Fruit fly (Drosophila melanogaster) whole organism, prepupa: ENCODE results near the gene Schip1.

Experiments used
- CG10669 ChIP-seq: fragments of 200-800 bp; sonication (Bioruptor generic); optimal IDR thresholded peaks from 3 replicates; lab custom pipeline; 2018; ENCODE audit warnings: missing biosample characterization, mild to moderate bottlenecking, missing genetic modification characterization, moderate library complexity
- CG3919 ChIP-seq: fragments of 200-800 bp; sonication (Bioruptor generic); optimal IDR thresholded peaks from 3 replicates; lab custom pipeline; 2016; ENCODE audit warnings: missing biosample characterization, missing genetic modification characterization
- CG6276 ChIP-seq: fragments of 200-800 bp; sonication (Bioruptor generic); optimal IDR thresholded peaks from 2 replicates; lab custom pipeline; 2017; ENCODE audit warnings: missing biosample characterization, mild to moderate bottlenecking, missing genetic modification characterization
- CG8119 ChIP-seq: fragments of 200-800 bp; sonication (Bioruptor generic); IDR thresholded peaks from 3 replicates; pipeline ENCODE4 v1.3.6; 2022; ENCODE audit warnings: missing biosample characterization, missing genetic modification characterization
- Eip75B ChIP-seq: fragments of 200-800 bp; sonication (Bioruptor generic); optimal IDR thresholded peaks from 3 replicates; lab custom pipeline; 2016; ENCODE audit warnings: missing biosample characterization, missing genetic modification characterization
- Hr39 ChIP-seq: fragments of 200-800 bp; sonication (Bioruptor generic); optimal IDR thresholded peaks from 2 replicates; lab custom pipeline; 2016; ENCODE audit warnings: missing biosample characterization, missing genetic modification characterization
- Smox ChIP-seq: fragments of 200-800 bp; sonication (Bioruptor generic); optimal IDR thresholded peaks from 3 replicates; lab custom pipeline; 2016; ENCODE audit warnings: missing biosample characterization, missing genetic modification characterization
- dsx ChIP-seq: fragments of 200-800 bp; optimal IDR thresholded peaks from 3 replicates; lab custom pipeline; 2019; ENCODE audit warnings: missing biosample characterization, mild to moderate bottlenecking, missing genetic modification characterization, moderate library complexity; ENCODE audit not compliant: poor library complexity, severe bottlenecking
- esn ChIP-seq: fragments of 200-800 bp; sonication (Bioruptor generic); optimal IDR thresholded peaks from 2 replicates; lab custom pipeline; 2016; ENCODE audit warnings: missing biosample characterization, mild to moderate bottlenecking, missing genetic modification characterization, moderate library complexity
- lz ChIP-seq: fragments of 200-800 bp; sonication (Bioruptor generic); optimal IDR thresholded peaks from 3 replicates; lab custom pipeline; 2016; ENCODE audit warnings: missing biosample characterization, missing genetic modification characterization
- net ChIP-seq: fragments of 200-800 bp; sonication (Bioruptor generic); optimal IDR thresholded peaks from 3 replicates; lab custom pipeline; 2016; ENCODE audit warnings: missing biosample characterization, missing genetic modification characterization
- pdm3 ChIP-seq: fragments of 200-800 bp; sonication (Bioruptor generic); optimal IDR thresholded peaks from 3 replicates; lab custom pipeline; 2016; ENCODE audit warnings: missing biosample characterization, missing genetic modification characterization
- vri ChIP-seq: fragments of 200-800 bp; sonication (Bioruptor generic); optimal IDR thresholded peaks from 3 replicates; lab custom pipeline; 2016; ENCODE audit warnings: missing biosample characterization, mild to moderate bottlenecking, missing genetic modification characterization

DNA sequence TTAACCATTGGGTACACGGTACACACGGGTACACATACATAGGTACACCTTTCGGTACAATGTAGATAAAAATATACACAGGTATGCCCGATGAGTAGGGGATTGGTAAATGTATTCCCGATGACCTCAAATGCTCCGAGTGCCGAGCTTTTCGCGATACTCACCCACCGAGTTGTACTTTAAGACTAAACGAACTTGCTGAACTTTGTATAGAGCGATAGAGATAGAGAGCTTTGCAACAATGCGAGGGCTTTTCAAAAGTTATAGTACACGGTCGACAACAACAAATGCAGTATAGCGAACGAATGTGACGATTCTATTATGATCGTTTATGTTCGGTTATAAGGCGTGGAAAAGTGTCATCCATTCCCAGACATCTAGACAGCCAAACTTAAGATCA, 9.3 kb downstream of the Schip1 start:
- no peak for TF ChIP-seq CG10669 (GFP tag; lab: Kevin White, UChicago)
- TF ChIP-seq Smox (GFP tag; lab: Kevin White, UChicago): no peak
- no peak for TF ChIP-seq lz (GFP tag; lab: Kevin White, UChicago)
- peak; percentile 15 for TF ChIP-seq vri
- no peak for TF ChIP-seq net (GFP tag; lab: Kevin White, UChicago)
- TF ChIP-seq Hr39: no peak
- no peak for TF ChIP-seq esn (GFP tag; lab: Kevin White, UChicago)
- TF ChIP-seq Eip75B: no peak
- TF ChIP-seq dsx (GFP tag; lab: Kevin White, UChicago): peak; percentile 66
- no peak for TF ChIP-seq CG3919 (GFP tag; lab: Kevin White, UChicago)
- no peak; the same call in 2 of the 3 replicates for TF ChIP-seq CG8119 (GFP tag; lab: Robert Waterston, UW)
- TF ChIP-seq pdm3: no peak
- TF ChIP-seq CG6276: no peak
